Worm (Caenorhabditis elegans) whole organism, L4 larva: ENCODE measurements around the gene F53E4.1.

Experiments used
- F26F4.8 ChIP-seq: fragments of 200-800 bp; sonication (Bioruptor generic); conservative IDR thresholded peaks from 2 replicates; pipeline ENCODE4 v1.3.6; 2022; ENCODE audit warnings: missing genetic modification characterization, missing compliant biosample characterization
- F37D6.2 ChIP-seq: sonication (generic microtip); optimal IDR thresholded peaks from 2 replicates; lab custom pipeline; 2016; ENCODE audit warnings: mild to moderate bottlenecking, missing genetic modification characterization, missing compliant biosample characterization
- F44E2.7 ChIP-seq: fragments of 200-800 bp; sonication (Bioruptor generic); IDR thresholded peaks from 2 replicates; pipeline ENCODE4 v2.1.2; 2022; ENCODE audit warnings: missing genetic modification characterization, missing compliant biosample characterization
- T20F7.1 ChIP-seq: fragments of 200-800 bp; sonication (Bioruptor generic); optimal IDR thresholded peaks from 2 replicates; lab custom pipeline; 2018; ENCODE audit warnings: mild to moderate bottlenecking, missing genetic modification characterization, missing compliant biosample characterization
- T26A8.4 ChIP-seq: fragments of 200-800 bp; sonication (Bioruptor generic); IDR thresholded peaks from 2 replicates; pipeline ENCODE4 v1.3.6; 2022; ENCODE audit warnings: missing genetic modification characterization, missing compliant biosample characterization
- Y48G9A.11 ChIP-seq: fragments of 200-800 bp; sonication (Bioruptor generic); IDR thresholded peaks from 2 replicates; pipeline ENCODE4 v1.3.6; 2022; ENCODE audit warnings: missing genetic modification reagents, missing genetic modification characterization, missing compliant biosample characterization
- aha-1 ChIP-seq: fragments of 150-350 bp; peaks from one replicate; lab custom pipeline; 2014; ENCODE audit warnings: missing biosample characterization, missing genetic modification characterization
- aly-2 ChIP-seq: sonication (generic microtip); optimal IDR thresholded peaks from 2 replicates; lab custom pipeline; 2018; ENCODE audit warnings: missing biosample characterization, missing genetic modification characterization
- ctbp-1 ChIP-seq: fragments of 200-800 bp; sonication (Bioruptor generic); IDR thresholded peaks from 2 replicates; pipeline ENCODE4 v1.3.6; 2022; ENCODE audit warnings: missing genetic modification reagents, missing genetic modification characterization, missing compliant biosample characterization
- daf-16 ChIP-seq, 3 experiments: sonication (generic microtip); optimal IDR thresholded peaks; 2 replicates each; lab custom pipeline; 2016 to 2017; ENCODE audit warnings: missing genetic modification characterization in 3 of 3, missing genetic modification reagents in 3 of 3, mild to moderate bottlenecking in 2 of 3, missing compliant biosample characterization in 2 of 3, missing biosample characterization in 1 of 3, moderate library complexity in 1 of 3
- daf-19 ChIP-seq: fragments of 200-800 bp; sonication (Bioruptor generic); conservative IDR thresholded peaks from 2 replicates; pipeline ENCODE4 v1.3.6; 2022; ENCODE audit warnings: missing genetic modification characterization, missing compliant biosample characterization
- dmd-6 ChIP-seq: fragments of 200-800 bp; sonication (Bioruptor generic); IDR thresholded peaks from 2 replicates; pipeline ENCODE4 v1.3.6; 2022; ENCODE audit warnings: missing genetic modification reagents, missing genetic modification characterization, missing compliant biosample characterization
- dpl-1 ChIP-seq: fragments of 150-350 bp; optimal IDR thresholded peaks from 2 replicates; lab custom pipeline; 2014; ENCODE audit warnings: missing biosample characterization, missing genetic modification reagents, missing genetic modification characterization
- dve-1 ChIP-seq: sonication (generic microtip); optimal IDR thresholded peaks from 2 replicates; lab custom pipeline; 2017; ENCODE audit warnings: antibody characterized with exemption, mild to moderate bottlenecking, missing genetic modification characterization, missing compliant biosample characterization; ENCODE audit not compliant: insufficient read depth
- egl-43 ChIP-seq: fragments of 200-800 bp; sonication (Bioruptor generic); IDR thresholded peaks from 2 replicates; pipeline ENCODE4 v1.3.6; 2022; ENCODE audit warnings: missing genetic modification reagents, missing genetic modification characterization, missing compliant biosample characterization
- hif-1 ChIP-seq, 2 experiments: sonication (generic microtip); optimal IDR thresholded peaks; 2 replicates each; lab custom pipeline; 2016 to 2017; ENCODE audit warnings: missing compliant biosample characterization in 2 of 2, missing genetic modification characterization in 2 of 2, missing genetic modification reagents in 2 of 2, missing genotype in 2 of 2, mild to moderate bottlenecking in 1 of 2
- hlh-11 ChIP-seq: fragments of 200-800 bp; sonication (Bioruptor generic); optimal IDR thresholded peaks from 2 replicates; lab custom pipeline; 2018; ENCODE audit warnings: mild to moderate bottlenecking, missing genetic modification characterization, missing compliant biosample characterization
- hlh-30 ChIP-seq: sonication (generic microtip); optimal IDR thresholded peaks from 2 replicates; lab custom pipeline; 2017; ENCODE audit warnings: antibody characterized with exemption, mild to moderate bottlenecking, missing genetic modification characterization, missing compliant biosample characterization; ENCODE audit not compliant: insufficient read depth
- jun-1 ChIP-seq: fragments of 150-350 bp; optimal IDR thresholded peaks from 2 replicates; lab custom pipeline; 2014; ENCODE audit warnings: missing biosample characterization, missing genetic modification reagents, missing genetic modification characterization
- lim-7 ChIP-seq: fragments of 200-800 bp; sonication (Bioruptor generic); IDR thresholded peaks from 2 replicates; pipeline ENCODE4 v1.3.6; 2022; ENCODE audit warnings: missing genetic modification characterization, missing compliant biosample characterization
- lin-15B ChIP-seq: fragments of 150-350 bp; sonication (generic microtip); optimal IDR thresholded peaks from 3 replicates; lab custom pipeline; 2014; ENCODE audit warnings: missing biosample characterization, missing genetic modification characterization
- lin-29 ChIP-seq: fragments of 200-800 bp; sonication (Bioruptor generic); IDR thresholded peaks from 2 replicates; pipeline ENCODE4 v1.3.6; 2022; ENCODE audit warnings: missing genetic modification reagents, missing genetic modification characterization, missing compliant biosample characterization
- lsy-2 ChIP-seq, 2 experiments: fragments of 150-350 bp in 1 of 2; sonication (generic microtip) in 1 of 2; optimal IDR thresholded peaks; 2 replicates each; lab custom pipeline; 2014 to 2017; ENCODE audit warnings: missing biosample characterization in 2 of 2, missing genetic modification characterization in 2 of 2
- madf-5 ChIP-seq, 2 experiments: fragments of 200-800 bp; sonication (Bioruptor generic); IDR thresholded peaks; 2 replicates each; pipeline ENCODE4 v1.3.6; 2022; ENCODE audit warnings: missing compliant biosample characterization in 2 of 2, missing genetic modification characterization in 2 of 2
- madf-9 ChIP-seq: fragments of 200-800 bp; sonication (Bioruptor generic); conservative IDR thresholded peaks from 2 replicates; pipeline ENCODE4 v1.3.6; 2022; ENCODE audit warnings: missing genetic modification reagents, missing genetic modification characterization, missing compliant biosample characterization
- mdl-1 ChIP-seq, 2 experiments: fragments of 150-350 bp in 1 of 2; sonication (generic microtip) in 1 of 2; optimal IDR thresholded peaks; 2 replicates each; lab custom pipeline; 2014 to 2017; ENCODE audit warnings: missing biosample characterization in 2 of 2, missing genetic modification characterization in 2 of 2
- mep-1 ChIP-seq: fragments of 150-350 bp; sonication (generic microtip); optimal IDR thresholded peaks from 3 replicates; lab custom pipeline; 2014; ENCODE audit warnings: missing biosample characterization, missing genetic modification characterization
- mes-2 ChIP-seq: sonication (generic microtip); optimal IDR thresholded peaks from 2 replicates; lab custom pipeline; 2016; ENCODE audit warnings: missing genotype, mild to moderate bottlenecking, missing genetic modification characterization, missing compliant biosample characterization; ENCODE audit not compliant: poor library complexity, severe bottlenecking
- mxl-3 ChIP-seq: fragments of 200-800 bp; sonication (Bioruptor generic); optimal IDR thresholded peaks from 2 replicates; lab custom pipeline; 2018; ENCODE audit warnings: mild to moderate bottlenecking, missing genetic modification characterization, missing compliant biosample characterization
- nhr-10 ChIP-seq: fragments of 150-350 bp; optimal IDR thresholded peaks from 2 replicates; lab custom pipeline; 2014; ENCODE audit warnings: missing biosample characterization, missing genetic modification characterization
- nhr-102 ChIP-seq: sonication (generic microtip); optimal IDR thresholded peaks from 2 replicates; lab custom pipeline; 2016; ENCODE audit warnings: mild to moderate bottlenecking, missing genetic modification characterization, moderate library complexity, missing compliant biosample characterization
- nhr-11 ChIP-seq: fragments of 150-350 bp; optimal IDR thresholded peaks from 2 replicates; lab custom pipeline; 2014; ENCODE audit warnings: missing biosample characterization, missing genetic modification characterization
- nhr-111 ChIP-seq: fragments of 200-800 bp; sonication (Bioruptor generic); optimal IDR thresholded peaks from 2 replicates; lab custom pipeline; 2018; ENCODE audit warnings: mild to moderate bottlenecking, missing genetic modification characterization, missing compliant biosample characterization
- nhr-237 ChIP-seq: sonication (generic microtip); optimal IDR thresholded peaks from 2 replicates; lab custom pipeline; 2017; ENCODE audit warnings: missing biosample characterization, missing genetic modification characterization
- nhr-28 ChIP-seq: fragments of 150-350 bp; optimal IDR thresholded peaks from 2 replicates; lab custom pipeline; 2014; ENCODE audit warnings: missing biosample characterization, missing genetic modification characterization
- nhr-42 ChIP-seq: fragments of 200-800 bp; sonication (Bioruptor generic); IDR thresholded peaks from 2 replicates; pipeline ENCODE4 v1.3.6; 2022; ENCODE audit warnings: missing genetic modification characterization, missing compliant biosample characterization
- nhr-48 ChIP-seq: sonication (generic microtip); optimal IDR thresholded peaks from 2 replicates; lab custom pipeline; 2016; ENCODE audit warnings: mild to moderate bottlenecking, missing genetic modification characterization, missing compliant biosample characterization
- nhr-6 ChIP-seq: fragments of 150-350 bp; optimal IDR thresholded peaks from 2 replicates; lab custom pipeline; 2014; ENCODE audit warnings: missing biosample characterization, missing genetic modification characterization
- nhr-77 ChIP-seq: fragments of 150-350 bp; optimal IDR thresholded peaks from 2 replicates; lab custom pipeline; 2014; ENCODE audit warnings: missing biosample characterization, missing genetic modification characterization
- pqm-1 ChIP-seq: sonication (generic microtip); optimal IDR thresholded peaks from 2 replicates; lab custom pipeline; 2017; ENCODE audit warnings: missing biosample characterization, missing genetic modification characterization
- rbr-2 ChIP-seq: sonication (generic microtip); optimal IDR thresholded peaks from 2 replicates; lab custom pipeline; 2016; ENCODE audit warnings: missing genotype, missing genetic modification characterization, missing compliant biosample characterization
- sdz-12 ChIP-seq: fragments of 200-800 bp; sonication (Bioruptor generic); optimal IDR thresholded peaks from 2 replicates; lab custom pipeline; 2018; ENCODE audit warnings: mild to moderate bottlenecking, missing genetic modification characterization, missing compliant biosample characterization
- set-16 ChIP-seq: fragments of 200-800 bp; sonication (Bioruptor generic); IDR thresholded peaks from 2 replicates; pipeline ENCODE4 v1.3.6; 2022; ENCODE audit warnings: missing genetic modification reagents, missing genetic modification characterization, missing compliant biosample characterization
- tra-1 ChIP-seq: fragments of 200-800 bp; sonication (Bioruptor generic); IDR thresholded peaks from 2 replicates; pipeline ENCODE4 v1.3.6; 2022; ENCODE audit warnings: missing genetic modification reagents, missing genetic modification characterization, missing compliant biosample characterization
- unc-130 ChIP-seq: sonication (generic microtip); optimal IDR thresholded peaks from 2 replicates; lab custom pipeline; 2016; ENCODE audit warnings: missing genetic modification reagents, missing genetic modification characterization, missing compliant biosample characterization
- zfp-2 ChIP-seq: sonication (generic microtip); optimal IDR thresholded peaks from 2 replicates; lab custom pipeline; 2016; ENCODE audit warnings: mild to moderate bottlenecking, missing genetic modification characterization, missing compliant biosample characterization

F53E4.1 gene

ce11 chrV:15664053-15664661 lies 3.9 kb downstream of the F53E4.1 start:
- TF ChIP-seq daf-16 (GFP tag; optimal IDR thresholded peaks at IDR 0.05; lab: Kevin White, UChicago) (no peak), daf-16 (tag; optimal IDR thresholded peaks at IDR 0.05; lab: Kevin White, UChicago) (peak; percentile 30), ctbp-1 (GFP tag; lab: Robert Waterston, UW) (0 out of 2 replicates have a peak, but pooled peaks have one; percentile 40), sdz-12 (no peak), hlh-11 (peak; percentile 71), madf-5 (GFP tag; IDR thresholded peaks at IDR 0.05; lab: Robert Waterston, UW) (no peak), T20F7.1 (GFP tag; lab: Kevin White, UChicago) (peak; percentile 38), dmd-6 (peak; percentile 55), nhr-42 (GFP tag; lab: Robert Waterston, UW) (no peak), mdl-1 (tag; optimal IDR thresholded peaks at IDR 0.05; lab: Kevin White, UChicago) (peak in 1 of 2 experiments; percentile 36), pqm-1 (tag; lab: Kevin White, UChicago) (peak; percentile 1), F44E2.7 (no peak), lin-29 (GFP tag; lab: Robert Waterston, UW) (no peak), nhr-102 (tag; lab: Kevin White, UChicago) (no peak), nhr-6 (tag; lab: Kevin White, UChicago) (peak; percentile 41), mep-1 (tag; lab: Kevin White, UChicago) (peak; percentile 55), lim-7 (GFP tag; lab: Robert Waterston, UW) (no peak), hlh-30 (tag; lab: Kevin White, UChicago) (peak; percentile 73), dve-1 (peak; percentile 92), dpl-1 (GFP tag; lab: Kevin White, UChicago) (no peak), nhr-77 (tag; lab: Kevin White, UChicago) (peak; percentile 44), hif-1 (tag; optimal IDR thresholded peaks at IDR 0.05; lab: Kevin White, UChicago) (peak in 1 of 2 experiments; percentile 26), set-16 (no peak), nhr-48 (tag; lab: Kevin White, UChicago) (peak; percentile 13), Y48G9A.11 (GFP tag; lab: Robert Waterston, UW) (no peak), madf-9 (GFP tag; lab: Robert Waterston, UW) (no peak), nhr-237 (tag; lab: Kevin White, UChicago) (no peak), nhr-28 (tag; lab: Kevin White, UChicago) (peak; percentile 96), lin-15B (tag; lab: Kevin White, UChicago) (no peak), mes-2 (tag; lab: Kevin White, UChicago) (peak; percentile 42), egl-43 (GFP tag; lab: Robert Waterston, UW) (0 out of 2 replicates have a peak, but pooled peaks have one; percentile 35), nhr-11 (tag; lab: Kevin White, UChicago) (peak; percentile 60), mxl-3 (GFP tag; lab: Kevin White, UChicago) (peak; percentile 44), nhr-10 (no peak), aly-2 (tag; lab: Kevin White, UChicago) (no peak), F37D6.2 (tag; lab: Kevin White, UChicago) (no peak), rbr-2 (tag; lab: Kevin White, UChicago) (no peak), jun-1 (tag; lab: Kevin White, UChicago) (no peak), nhr-111 (GFP tag; lab: Kevin White, UChicago) (no peak), lsy-2 (tag; optimal IDR thresholded peaks at IDR 0.05; lab: Kevin White, UChicago) (peak in 1 of 2 experiments; percentile 42)

DNA sequence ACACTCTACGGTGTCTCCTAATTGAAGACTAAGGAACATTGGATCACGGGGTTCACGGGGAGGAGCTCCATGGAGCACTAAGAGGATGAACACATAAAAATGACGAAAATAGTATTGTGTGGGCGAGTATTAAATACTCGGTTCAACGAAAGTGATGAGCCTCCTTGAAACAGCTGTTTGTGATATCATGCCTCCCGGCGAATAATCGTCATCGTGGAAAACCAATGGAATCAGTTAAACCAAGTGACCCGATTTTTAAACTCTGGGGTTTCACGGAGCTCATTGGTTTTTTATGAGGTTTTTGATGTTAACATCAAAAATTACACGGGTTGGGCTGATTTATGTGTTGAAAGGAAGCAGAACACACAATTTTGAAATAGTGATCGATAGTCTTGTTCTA lies 6.5 kb downstream of the F53E4.1 start:
- TF ChIP-seq unc-130 (GFP tag; lab: Kevin White, UChicago) (no peak), aha-1 (tag; lab: Kevin White, UChicago) (peak; percentile 80), rbr-2 (tag; lab: Kevin White, UChicago) (no peak), F26F4.8 (no peak), T26A8.4 (GFP tag; lab: Robert Waterston, UW) (peak; percentile 17; the same call in 1 of the 2 replicates), tra-1 (GFP tag; lab: Robert Waterston, UW) (0 out of 2 replicates have a peak, but pooled peaks have one; percentile 32), daf-19 (no peak), set-16 (no peak), zfp-2 (tag; lab: Kevin White, UChicago) (no peak), nhr-28 (tag; lab: Kevin White, UChicago) (no peak)
